Worm (Caenorhabditis elegans) whole organism, L3 larva: Measurements from ENCODE around the gene acox-1.5.

Experiments
- nfya-1 ChIP-seq: sonication (generic microtip); optimal IDR thresholded peaks from 2 replicates; lab custom pipeline; 2017; ENCODE audit warnings: missing genetic modification characterization, mild to moderate bottlenecking, missing compliant biosample characterization, antibody characterized with exemption, moderate library complexity; ENCODE audit not compliant: insufficient read depth
- nhr-11 ChIP-seq: fragments of 150-350 bp; optimal IDR thresholded peaks from 2 replicates; lab custom pipeline; 2014; ENCODE audit warnings: missing biosample characterization, missing genetic modification characterization

DNA sequence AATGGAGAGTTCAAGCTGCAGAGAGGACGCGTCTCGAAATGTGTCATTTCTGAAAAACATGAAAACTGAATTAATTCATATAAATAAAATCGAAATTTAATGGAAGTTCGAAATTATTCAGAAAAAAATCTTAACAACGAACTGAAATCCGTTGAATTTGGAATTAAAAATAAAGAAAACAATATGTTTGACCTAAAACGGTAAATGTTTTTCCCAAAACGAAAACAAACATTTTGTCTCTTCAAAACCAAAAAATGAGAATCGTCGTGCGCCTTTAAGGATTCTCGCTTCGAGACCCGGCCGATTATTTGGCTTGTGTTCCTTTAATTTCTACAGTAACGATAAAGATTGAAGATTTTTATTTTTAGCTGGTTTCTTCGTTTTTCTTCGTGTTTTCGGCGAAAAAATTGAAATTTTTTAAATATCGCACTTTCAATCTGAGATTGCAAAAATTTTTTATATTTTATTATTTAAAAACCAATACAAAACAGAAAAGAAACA is 32.6 kb downstream of the acox-1.5 start, which contains the start of gene C48B4.7:
- no peak for TF ChIP-seq nhr-11 (tag; lab: Kevin White, UChicago)
- TF ChIP-seq nfya-1 (tag; lab: Kevin White, UChicago) = no peak
